Worm (Caenorhabditis elegans) whole organism, mixed stage, embryonic: ENCODE data around the gene cest-13.

Experiments
- bed-3 ChIP-seq: fragments of 200-800 bp; sonication (Bioruptor generic); optimal IDR thresholded peaks from 3 replicates; lab custom pipeline; 2018; ENCODE audit warnings: mild to moderate bottlenecking, missing genetic modification characterization, moderate library complexity, missing compliant biosample characterization
- blmp-1 ChIP-seq: fragments of 150-350 bp; optimal IDR thresholded peaks from 2 replicates; lab custom pipeline; 2014; ENCODE audit warnings: missing biosample characterization, missing genetic modification characterization
- ceh-39 ChIP-seq: fragments of 150-350 bp; optimal IDR thresholded peaks from 2 replicates; lab custom pipeline; 2014; ENCODE audit warnings: missing biosample characterization, missing genetic modification characterization
- ceh-43 ChIP-seq: fragments of 200-800 bp; sonication (Bioruptor generic); optimal IDR thresholded peaks from 2 replicates; lab custom pipeline; 2018; ENCODE audit warnings: mild to moderate bottlenecking, missing genetic modification characterization, moderate library complexity, missing compliant biosample characterization
- ceh-83 ChIP-seq: fragments of 200-800 bp; sonication (Bioruptor generic); optimal IDR thresholded peaks from 2 replicates; lab custom pipeline; 2018; ENCODE audit warnings: mild to moderate bottlenecking, missing genetic modification characterization, missing compliant biosample characterization
- ces-1 ChIP-seq: fragments of 150-350 bp; optimal IDR thresholded peaks from 2 replicates; lab custom pipeline; 2014; ENCODE audit warnings: missing biosample characterization, missing genetic modification reagents, missing genetic modification characterization
- cnd-1 ChIP-seq: fragments of 200-800 bp; sonication (Bioruptor generic); optimal IDR thresholded peaks from 2 replicates; lab custom pipeline; 2018; ENCODE audit warnings: mild to moderate bottlenecking, missing genetic modification characterization, missing compliant biosample characterization
- elt-3 ChIP-seq: fragments of 150-350 bp; optimal IDR thresholded peaks from 2 replicates; lab custom pipeline; 2014; ENCODE audit warnings: missing biosample characterization, missing genetic modification characterization
- flh-1 ChIP-seq: fragments of 200-800 bp; sonication (Bioruptor generic); optimal IDR thresholded peaks from 2 replicates; lab custom pipeline; 2018; ENCODE audit warnings: mild to moderate bottlenecking, missing genetic modification characterization, moderate library complexity, missing compliant biosample characterization
- ham-2 ChIP-seq: fragments of 200-800 bp; sonication (Bioruptor generic); optimal IDR thresholded peaks from 2 replicates; lab custom pipeline; 2018; ENCODE audit warnings: mild to moderate bottlenecking, missing genetic modification characterization, missing compliant biosample characterization
- hlh-1 ChIP-seq: fragments of 150-350 bp; optimal IDR thresholded peaks from 2 replicates; lab custom pipeline; 2014; ENCODE audit warnings: missing biosample characterization, missing genetic modification reagents, missing genetic modification characterization
- lin-13 ChIP-seq: fragments of 150-350 bp; optimal IDR thresholded peaks from 2 replicates; lab custom pipeline; 2014; ENCODE audit warnings: missing biosample characterization, missing genetic modification characterization
- lin-32 ChIP-seq: fragments of 200-800 bp; sonication (Bioruptor generic); optimal IDR thresholded peaks from 2 replicates; lab custom pipeline; 2018; ENCODE audit warnings: mild to moderate bottlenecking, missing genetic modification characterization, missing compliant biosample characterization
- lsy-2 ChIP-seq: fragments of 150-350 bp; optimal IDR thresholded peaks from 2 replicates; lab custom pipeline; 2014; ENCODE audit warnings: missing biosample characterization, missing genetic modification characterization
- mab-5 ChIP-seq: fragments of 150-350 bp; optimal IDR thresholded peaks from 2 replicates; lab custom pipeline; 2014; ENCODE audit warnings: missing biosample characterization, missing genetic modification characterization
- mep-1 ChIP-seq: fragments of 150-350 bp; optimal IDR thresholded peaks from 2 replicates; lab custom pipeline; 2017; ENCODE audit warnings: missing biosample characterization, missing genetic modification reagents, missing genetic modification characterization, inconsistent platforms
- mls-2 ChIP-seq: sonication (generic microtip); optimal IDR thresholded peaks from 2 replicates; lab custom pipeline; 2016; ENCODE audit warnings: mild to moderate bottlenecking, missing genetic modification characterization, moderate library complexity, missing compliant biosample characterization
- nhr-12 ChIP-seq: fragments of 150-350 bp; optimal IDR thresholded peaks from 2 replicates; lab custom pipeline; 2014; ENCODE audit warnings: missing biosample characterization, missing genetic modification characterization
- nhr-2 ChIP-seq: fragments of 150-350 bp; optimal IDR thresholded peaks from 2 replicates; lab custom pipeline; 2014; ENCODE audit warnings: missing biosample characterization, missing genetic modification characterization
- nhr-237 ChIP-seq: fragments of 150-350 bp; optimal IDR thresholded peaks from 2 replicates; lab custom pipeline; 2014; ENCODE audit warnings: missing biosample characterization, missing genetic modification characterization
- nhr-28 ChIP-seq: fragments of 150-350 bp; optimal IDR thresholded peaks from 2 replicates; lab custom pipeline; 2014; ENCODE audit warnings: missing biosample characterization, missing genetic modification characterization
- sem-2 ChIP-seq: fragments of 200-800 bp; sonication (Bioruptor generic); optimal IDR thresholded peaks from 2 replicates; lab custom pipeline; 2018; ENCODE audit warnings: mild to moderate bottlenecking, missing genetic modification characterization, missing compliant biosample characterization
- snpc-4 ChIP-seq: fragments of 150-350 bp; optimal IDR thresholded peaks from 2 replicates; lab custom pipeline; 2014; ENCODE audit warnings: missing biosample characterization, missing genetic modification characterization
- sptf-1 ChIP-seq: sonication (generic microtip); optimal IDR thresholded peaks from 2 replicates; lab custom pipeline; 2017; ENCODE audit warnings: mild to moderate bottlenecking, missing genetic modification characterization, moderate library complexity, missing compliant biosample characterization
- tbx-8 ChIP-seq: fragments of 200-800 bp; sonication (Bioruptor generic); optimal IDR thresholded peaks from 2 replicates; lab custom pipeline; 2018; ENCODE audit warnings: mild to moderate bottlenecking, missing genetic modification characterization, moderate library complexity, missing compliant biosample characterization
- unc-120 ChIP-seq: sonication (generic microtip); optimal IDR thresholded peaks from 2 replicates; lab custom pipeline; 2017; ENCODE audit warnings: missing genetic modification characterization, missing compliant biosample characterization; ENCODE audit not compliant: poor library complexity, severe bottlenecking
- ztf-11 ChIP-seq: fragments of 150-350 bp; optimal IDR thresholded peaks from 2 replicates; lab custom pipeline; 2014; ENCODE audit warnings: missing biosample characterization, missing genetic modification characterization

The cest-13 gene

ce11 chrX:13716313-13716712, 43.7 kb upstream of the cest-13 start:
- no peak for TF ChIP-seq tbx-8
- TF ChIP-seq mab-5 (tag; lab: Kevin White, UChicago), result no peak
- no peak for TF ChIP-seq sem-2 (GFP tag; lab: Kevin White, UChicago)
- peak; percentile 9 for TF ChIP-seq hlh-1
- TF ChIP-seq ceh-43 (GFP tag; lab: Kevin White, UChicago), result no peak

- TF ChIP-seq nhr-28 (tag; lab: Kevin White, UChicago), result no peak
- TF ChIP-seq lin-32, result no peak
- no peak for TF ChIP-seq unc-120 (tag; lab: Kevin White, UChicago)
- TF ChIP-seq sem-2 (GFP tag; lab: Kevin White, UChicago), result no peak
- TF ChIP-seq nhr-237, result no peak
- TF ChIP-seq hlh-1, result no peak
- no peak for TF ChIP-seq ceh-83 (GFP tag; lab: Kevin White, UChicago)
- TF ChIP-seq nhr-2, result no peak
- TF ChIP-seq tbx-8, result no peak
- no peak for TF ChIP-seq elt-3 (tag; lab: Kevin White, UChicago)
- TF ChIP-seq mls-2 (tag; lab: Kevin White, UChicago), result no peak
- no peak for TF ChIP-seq mep-1 (tag; lab: Kevin White, UChicago)
- TF ChIP-seq nhr-12 (tag; lab: Kevin White, UChicago), result no peak
Measured at ce11 chrX:13717053-13717671, 42.9 kb upstream of the cest-13 start, which contains the start of gene shc-3. Gene shc-3, plus strand, starts transcription at chrX:13717536.

- TF ChIP-seq unc-120 (tag; lab: Kevin White, UChicago) (no peak), sem-2 (GFP tag; lab: Kevin White, UChicago) (no peak), lin-13 (no peak), ces-1 (GFP tag; lab: Kevin White, UChicago) (no peak), elt-3 (tag; lab: Kevin White, UChicago) (no peak), cnd-1 (tag; lab: Kevin White, UChicago) (no peak), mls-2 (tag; lab: Kevin White, UChicago) (no peak), nhr-237 (no peak), bed-3 (no peak), blmp-1 (tag; lab: Kevin White, UChicago) (no peak), lin-32 (no peak), ztf-11 (tag; lab: Kevin White, UChicago) (no peak), nhr-28 (tag; lab: Kevin White, UChicago) (no peak), ceh-43 (GFP tag; lab: Kevin White, UChicago) (no peak), flh-1 (GFP tag; lab: Kevin White, UChicago) (no peak), lsy-2 (no peak), nhr-12 (tag; lab: Kevin White, UChicago) (no peak), nhr-2 (no peak)
Measured at ce11 chrX:13722821-13723220, 37.2 kb upstream of the cest-13 start, which contains the start of gene poml-1. Gene poml-1, minus strand, starts transcription at chrX:13722921.

DNA sequence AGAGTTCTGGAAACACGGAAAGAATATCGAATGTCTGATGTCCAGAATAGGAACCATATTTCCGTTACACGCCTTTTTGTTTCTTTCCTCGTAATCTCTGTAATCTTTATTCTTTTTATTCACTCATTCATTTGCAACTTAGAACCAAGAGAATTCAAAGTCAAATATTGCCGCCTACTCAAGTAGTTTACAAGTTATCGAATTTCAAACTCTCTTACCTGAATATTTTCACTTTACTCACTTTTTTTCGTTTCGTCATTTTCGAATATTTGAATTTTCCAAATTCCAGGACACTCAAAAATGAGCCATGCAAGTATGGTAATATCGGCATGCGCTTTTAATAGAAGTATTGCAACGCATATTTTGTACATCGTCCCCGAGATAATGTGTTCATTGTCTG, 35.7 kb upstream of the cest-13 start, which contains the start of gene K11E4.6:
TSS of gene K11E4.6 (plus strand) at position 301 of the 400 bp plus-strand sequence.
- TF ChIP-seq ces-1 (GFP tag; lab: Kevin White, UChicago), result no peak

- TF ChIP-seq elt-3 (tag; lab: Kevin White, UChicago) (no peak), nhr-28 (tag; lab: Kevin White, UChicago) (no peak), ces-1 (GFP tag; lab: Kevin White, UChicago) (no peak), nhr-2 (no peak), ztf-11 (tag; lab: Kevin White, UChicago) (no peak), tbx-8 (no peak), snpc-4 (tag; lab: Kevin White, UChicago) (no peak), ham-2 (GFP tag; lab: Kevin White, UChicago) (no peak), blmp-1 (tag; lab: Kevin White, UChicago) (no peak), cnd-1 (tag; lab: Kevin White, UChicago) (no peak), sptf-1 (tag; lab: Kevin White, UChicago) (no peak), nhr-237 (no peak), ceh-39 (tag; lab: Kevin White, UChicago) (no peak), mep-1 (tag; lab: Kevin White, UChicago) (no peak), nhr-12 (tag; lab: Kevin White, UChicago) (no peak), mab-5 (tag; lab: Kevin White, UChicago) (no peak), mls-2 (tag; lab: Kevin White, UChicago) (no peak), lsy-2 (no peak), lin-13 (no peak), ceh-43 (GFP tag; lab: Kevin White, UChicago) (no peak)
Measured at ce11 chrX:13726285-13726684, 33.8 kb upstream of the cest-13 start.
